Fruit fly (Drosophila melanogaster): ENCODE measurements around the gene Ccdc85.

Ccdc85 gene

dm6 chr2L:3037153-3037579 lies 38.1 kb downstream of the Ccdc85 start, which contains the start of the genes CG17260 and SerRS (continued):
- peak; percentile 84 for TF ChIP-seq Hmx (GFP tag; optimal IDR thresholded peaks at IDR 0.05)
- TF ChIP-seq Ptx1 (GFP tag; IDR thresholded peaks at IDR 0.05), result peak; percentile 97
- TF ChIP-seq tgo (GFP tag; IDR thresholded peaks at IDR 0.05), result peak; percentile 94
- TF ChIP-seq so (GFP tag; IDR thresholded peaks at IDR 0.05), result peak; percentile 83; the same call in 1 of the 3 replicates
- peak; percentile 98 for TF ChIP-seq sens (GFP tag)
- TF ChIP-seq CG12299 (tag; optimal IDR thresholded peaks at IDR 0.05), result peak; percentile 84
- TF ChIP-seq Deaf1 (tag; optimal IDR thresholded peaks at IDR 0.05), result peak; percentile 81
- peak; percentile 89 for TF ChIP-seq CG11456 (GFP tag; IDR thresholded peaks at IDR 0.05)
- TF ChIP-seq ATbp (GFP tag; optimal IDR thresholded peaks at IDR 0.05), result peak; percentile 78
- peak; percentile 98 for TF ChIP-seq CG30403 (GFP tag; optimal IDR thresholded peaks at IDR 0.05)
- peak; percentile 84 for TF ChIP-seq CG3407 (GFP tag; optimal IDR thresholded peaks at IDR 0.05)
- TF ChIP-seq Abd-B (GFP tag; optimal IDR thresholded peaks at IDR 0.05), result peak; percentile 92
- no peak for TF ChIP-seq CkIIα-i1 (GFP tag; IDR thresholded peaks at IDR 0.05)
- peak; percentile 87 for TF ChIP-seq CG9437 (GFP tag; optimal IDR thresholded peaks at IDR 0.05)
- peak; percentile 70 for TF ChIP-seq her (GFP tag; optimal IDR thresholded peaks at IDR 0.05)
- peak; percentile 97 for TF ChIP-seq CG10267 (tag; optimal IDR thresholded peaks at IDR 0.05)
- TF ChIP-seq bab2 (GFP tag; optimal IDR thresholded peaks at IDR 0.05), result peak; percentile 94
- no peak; the same call in 1 of the 2 replicates for TF ChIP-seq crol (GFP tag; IDR thresholded peaks at IDR 0.05)
- TF ChIP-seq Hr3 (GFP tag; optimal IDR thresholded peaks at IDR 0.05), result peak; percentile 94
- TF ChIP-seq Awh (GFP tag; IDR thresholded peaks at IDR 0.05), result peak; percentile 83
- peak; percentile 87 for TF ChIP-seq nerfin-1 (tag; optimal IDR thresholded peaks at IDR 0.05)
- TF ChIP-seq CG32532 (GFP tag; IDR thresholded peaks at IDR 0.05), result peak; percentile 94
- TF ChIP-seq cad (GFP tag; optimal IDR thresholded peaks at IDR 0.05), result no peak
- TF ChIP-seq lola (GFP tag; optimal IDR thresholded peaks at IDR 0.05), result peak in 1 of 3 experiments; percentile 87
- TF ChIP-seq wor (GFP tag; IDR thresholded peaks at IDR 0.05), result peak; percentile 88
- peak; percentile 92 for TF ChIP-seq gro (GFP tag; optimal IDR thresholded peaks at IDR 0.05)
- TF ChIP-seq tup (GFP tag; optimal IDR thresholded peaks at IDR 0.05), result peak; percentile 91
- peak; percentile 98 for TF ChIP-seq Med (GFP tag)
- TF ChIP-seq CG4730 (GFP tag; IDR thresholded peaks at IDR 0.05), result peak; percentile 91
- peak; percentile 81 for TF ChIP-seq CG17328 (GFP tag; IDR thresholded peaks at IDR 0.05)
- TF ChIP-seq CG17829 (tag; optimal IDR thresholded peaks at IDR 0.05), result peak; percentile 92
- TF ChIP-seq CG15269 (tag; optimal IDR thresholded peaks at IDR 0.05), result peak; percentile 90
- peak; percentile 95 for TF ChIP-seq Dbx (GFP tag; IDR thresholded peaks at IDR 0.05)
- TF ChIP-seq CG12104 (GFP tag; optimal IDR thresholded peaks at IDR 0.05), result peak; percentile 89
- TF ChIP-seq Dek (tag; optimal IDR thresholded peaks at IDR 0.05), result peak; percentile 91
- peak; percentile 96 for TF ChIP-seq pho (GFP tag; optimal IDR thresholded peaks at IDR 0.05)
- TF ChIP-seq ssp (GFP tag; IDR thresholded peaks at IDR 0.05), result peak; percentile 90
- peak; percentile 93 for TF ChIP-seq sd (tag; optimal IDR thresholded peaks at IDR 0.05)
- peak; percentile 92 for TF ChIP-seq CG11085 (GFP tag; IDR thresholded peaks at IDR 0.05)
- TF ChIP-seq H15 (GFP tag; IDR thresholded peaks at IDR 0.05), result peak; percentile 86
- peak; percentile 93 for TF ChIP-seq Mad (GFP tag; optimal IDR thresholded peaks at IDR 0.05)
- TF ChIP-seq ab (GFP tag; optimal IDR thresholded peaks at IDR 0.05), result peak; percentile 7
- TF ChIP-seq CG3726 (GFP tag; IDR thresholded peaks at IDR 0.05), result peak; percentile 78; the same call in 2 of the 3 replicates
- peak; percentile 60 to 89 for TF ChIP-seq bsh (GFP tag; optimal IDR thresholded peaks at IDR 0.05)
- peak; percentile 95 for TF ChIP-seq dysf (GFP tag; IDR thresholded peaks at IDR 0.05)
- TF ChIP-seq abd-A (tag; optimal IDR thresholded peaks at IDR 0.05), result no peak
- peak; percentile 94 for TF ChIP-seq CG14667 (GFP tag; IDR thresholded peaks at IDR 0.05)
- TF ChIP-seq CG6791 (GFP tag; IDR thresholded peaks at IDR 0.05; ENCODE audit: partially characterized antibody), result no peak
- peak; percentile 73 for TF ChIP-seq NC2α (GFP tag; optimal IDR thresholded peaks at IDR 0.05)
- TF ChIP-seq CG17612 (GFP tag; IDR thresholded peaks at IDR 0.05), result peak; percentile 78
- TF ChIP-seq Ets97D (GFP tag; optimal IDR thresholded peaks at IDR 0.05), result peak; percentile 80
- TF ChIP-seq mld (GFP tag; IDR thresholded peaks at IDR 0.05; ENCODE audit: partially characterized antibody), result no peak

Data from whole organism, embryonic.